Worm (Caenorhabditis elegans) whole organism, L3 larva: Measurements from ENCODE around the gene fbxb-51.

Experiments used
- R02D3.7 ChIP-seq: fragments of 150-350 bp; optimal IDR thresholded peaks from 2 replicates; lab custom pipeline; 2014; ENCODE audit warnings: missing biosample characterization, missing genetic modification characterization
- ama-1 ChIP-seq: fragments of 150-350 bp; optimal IDR thresholded peaks from 2 replicates; lab custom pipeline; 2018
- ceh-28 ChIP-seq: fragments of 150-350 bp; optimal IDR thresholded peaks from 2 replicates; lab custom pipeline; 2014; ENCODE audit warnings: missing biosample characterization, missing genetic modification reagents, missing genetic modification characterization
- ceh-82 ChIP-seq: fragments of 150-350 bp; optimal IDR thresholded peaks from 2 replicates; lab custom pipeline; 2014; ENCODE audit warnings: missing biosample characterization, missing genetic modification characterization
- ceh-9 ChIP-seq: sonication (generic microtip); optimal IDR thresholded peaks from 2 replicates; lab custom pipeline; 2018; ENCODE audit warnings: missing biosample characterization, missing genetic modification characterization
- daf-12 ChIP-seq: fragments of 150-350 bp; optimal IDR thresholded peaks from 2 replicates; lab custom pipeline; 2014; ENCODE audit warnings: missing biosample characterization, missing genetic modification reagents, missing genetic modification characterization
- egl-5 ChIP-seq: fragments of 150-350 bp; optimal IDR thresholded peaks from 2 replicates; lab custom pipeline; 2017; ENCODE audit warnings: missing biosample characterization, missing genetic modification reagents, missing genetic modification characterization, inconsistent platforms
- elt-1 ChIP-seq: fragments of 150-350 bp; optimal IDR thresholded peaks from 2 replicates; lab custom pipeline; 2014; ENCODE audit warnings: missing biosample characterization, missing genetic modification characterization
- elt-2 ChIP-seq: sonication (generic microtip); optimal IDR thresholded peaks from 2 replicates; lab custom pipeline; 2016; ENCODE audit warnings: missing genetic modification reagents, mild to moderate bottlenecking, missing genetic modification characterization, missing compliant biosample characterization
- elt-3 ChIP-seq, 3 experiments: fragments of 150-350 bp in 1 of 3; sonication (generic microtip) in 2 of 3; optimal IDR thresholded peaks; 2 replicates in 2 of 3; 4 replicates in 1 of 3; lab custom pipeline; 2014 to 2017; ENCODE audit warnings: missing biosample characterization in 3 of 3, missing genetic modification characterization in 3 of 3
- fkh-10 ChIP-seq: sonication (generic microtip); optimal IDR thresholded peaks from 2 replicates; lab custom pipeline; 2017; ENCODE audit warnings: missing biosample characterization, missing genetic modification reagents, missing genetic modification characterization
- hmg-11 ChIP-seq: sonication (generic microtip); optimal IDR thresholded peaks from 2 replicates; lab custom pipeline; 2016; ENCODE audit warnings: missing genetic modification characterization, missing compliant biosample characterization
- jun-1 ChIP-seq: fragments of 150-350 bp; optimal IDR thresholded peaks from 2 replicates; lab custom pipeline; 2014; ENCODE audit warnings: missing biosample characterization, missing genetic modification reagents, missing genetic modification characterization
- lin-15B ChIP-seq: fragments of 150-350 bp; optimal IDR thresholded peaks from 2 replicates; lab custom pipeline; 2014; ENCODE audit warnings: missing biosample characterization, missing genetic modification characterization
- lin-39 ChIP-seq: fragments of 150-350 bp; optimal IDR thresholded peaks from 2 replicates; lab custom pipeline; 2018; ENCODE audit warnings: missing biosample characterization, missing genetic modification reagents, missing genetic modification characterization
- lsy-12 ChIP-seq: sonication (generic microtip); optimal IDR thresholded peaks from 2 replicates; lab custom pipeline; 2016; ENCODE audit warnings: mild to moderate bottlenecking, missing genetic modification characterization, missing compliant biosample characterization
- mdl-1 ChIP-seq: fragments of 150-350 bp; optimal IDR thresholded peaks from 2 replicates; lab custom pipeline; 2014; ENCODE audit warnings: missing biosample characterization, missing genetic modification characterization
- nfya-1 ChIP-seq: sonication (generic microtip); optimal IDR thresholded peaks from 2 replicates; lab custom pipeline; 2017; ENCODE audit warnings: missing genetic modification characterization, mild to moderate bottlenecking, missing compliant biosample characterization, antibody characterized with exemption, moderate library complexity; ENCODE audit not compliant: insufficient read depth
- nhr-11 ChIP-seq: fragments of 150-350 bp; optimal IDR thresholded peaks from 2 replicates; lab custom pipeline; 2014; ENCODE audit warnings: missing biosample characterization, missing genetic modification characterization
- nhr-23 ChIP-seq: fragments of 150-350 bp; optimal IDR thresholded peaks from 2 replicates; lab custom pipeline; 2014; ENCODE audit warnings: missing biosample characterization, missing genetic modification reagents, missing genetic modification characterization
- nhr-237 ChIP-seq: fragments of 150-350 bp; optimal IDR thresholded peaks from 2 replicates; lab custom pipeline; 2014; ENCODE audit warnings: missing biosample characterization, missing genetic modification characterization
- nhr-25 ChIP-seq: sonication (generic microtip); optimal IDR thresholded peaks from 2 replicates; lab custom pipeline; 2017; ENCODE audit warnings: missing biosample characterization, missing genetic modification characterization
- nhr-28 ChIP-seq: fragments of 150-350 bp; optimal IDR thresholded peaks from 2 replicates; lab custom pipeline; 2014; ENCODE audit warnings: missing biosample characterization, missing genetic modification characterization
- nhr-43 ChIP-seq: sonication (generic microtip); optimal IDR thresholded peaks from 2 replicates; lab custom pipeline; 2016; ENCODE audit warnings: mild to moderate bottlenecking, missing genetic modification characterization, missing compliant biosample characterization; ENCODE audit not compliant: poor library complexity, severe bottlenecking
- nhr-67 ChIP-seq: fragments of 150-350 bp; optimal IDR thresholded peaks from 2 replicates; lab custom pipeline; 2014; ENCODE audit warnings: missing biosample characterization, missing genetic modification characterization
- nhr-76 ChIP-seq: fragments of 150-350 bp; sonication (generic microtip); optimal IDR thresholded peaks from 5 replicates; lab custom pipeline; 2014; ENCODE audit warnings: missing biosample characterization, missing genetic modification characterization
- pha-4 ChIP-seq: fragments of 150-350 bp; optimal IDR thresholded peaks from 2 replicates; lab custom pipeline; 2014; ENCODE audit warnings: missing biosample characterization, missing genetic modification reagents, missing genetic modification characterization
- pqm-1 ChIP-seq: fragments of 150-350 bp; optimal IDR thresholded peaks from 2 replicates; lab custom pipeline; 2017; ENCODE audit warnings: missing biosample characterization, missing genetic modification characterization, inconsistent platforms
- sea-2 ChIP-seq: fragments of 150-350 bp; sonication (generic microtip); optimal IDR thresholded peaks from 4 replicates; lab custom pipeline; 2014; ENCODE audit warnings: missing biosample characterization, missing genetic modification reagents, missing genetic modification characterization
- skn-1 ChIP-seq: fragments of 150-350 bp; optimal IDR thresholded peaks from 2 replicates; lab custom pipeline; 2014; ENCODE audit warnings: missing biosample characterization, missing genetic modification characterization
- snpc-4 ChIP-seq: fragments of 150-350 bp; optimal IDR thresholded peaks from 2 replicates; lab custom pipeline; 2014; ENCODE audit warnings: missing biosample characterization, missing genetic modification characterization
- tbx-2 ChIP-seq: sonication (generic microtip); optimal IDR thresholded peaks from 2 replicates; lab custom pipeline; 2016; ENCODE audit warnings: mild to moderate bottlenecking, missing genetic modification characterization, missing compliant biosample characterization
- unc-62 ChIP-seq: fragments of 150-350 bp; sonication (generic microtip); optimal IDR thresholded peaks from 4 replicates; lab custom pipeline; 2014; ENCODE audit warnings: missing biosample characterization, missing genetic modification reagents, missing genetic modification characterization
- zag-1 ChIP-seq: fragments of 150-350 bp; optimal IDR thresholded peaks from 2 replicates; lab custom pipeline; 2014; ENCODE audit warnings: missing biosample characterization, missing genetic modification characterization
- ztf-11 ChIP-seq: fragments of 150-350 bp; optimal IDR thresholded peaks from 2 replicates; lab custom pipeline; 2014; ENCODE audit warnings: missing biosample characterization, missing genetic modification characterization
- ztf-4 ChIP-seq: fragments of 150-350 bp; optimal IDR thresholded peaks from 2 replicates; lab custom pipeline; 2014; ENCODE audit warnings: missing biosample characterization, missing genetic modification characterization

Gene fbxb-51

ce11 chrII:1550501-1550900 is at the start of gene fbxb-51, which contains the start of gene fbxb-52:
fbxb-51 (plus strand) TSS chrII:1550712.
fbxb-52 (minus strand) TSS chrII:1550601.
- TF ChIP-seq jun-1 (tag; lab: Kevin White, UChicago) (no peak), snpc-4 (no peak), ceh-9 (tag; lab: Kevin White, UChicago) (no peak), ztf-4 (no peak), elt-2 (tag; lab: Kevin White, UChicago) (no peak), sea-2 (GFP tag; lab: Kevin White, UChicago) (no peak), nhr-23 (tag; lab: Kevin White, UChicago) (no peak), nhr-25 (tag; lab: Kevin White, UChicago) (no peak), nhr-76 (tag; lab: Kevin White, UChicago) (no peak)

ce11 chrII:1500959-1501358 is 49.6 kb upstream of the fbxb-51 start:
- TF ChIP-seq nhr-11, result no peak
- no peak for TF ChIP-seq nhr-43 (tag; lab: Kevin White, UChicago)
- TF ChIP-seq tbx-2, result no peak
- TF ChIP-seq nhr-28 (tag; lab: Kevin White, UChicago), result no peak
- TF ChIP-seq zag-1 (tag; lab: Kevin White, UChicago), result no peak

- TF ChIP-seq nfya-1 (tag; lab: Kevin White, UChicago) (peak; percentile 59), fkh-10 (GFP tag; lab: Kevin White, UChicago) (no peak), egl-5 (tag; lab: Kevin White, UChicago) (peak; percentile 51), elt-1 (no peak), pqm-1 (tag; lab: Kevin White, UChicago) (no peak), unc-62 (GFP tag; lab: Kevin White, UChicago) (peak; percentile 38), lin-39 (tag; lab: Kevin White, UChicago) (peak; percentile 90), nhr-237 (tag; lab: Kevin White, UChicago) (no peak), daf-12 (no peak), ceh-28 (no peak), ztf-11 (tag; lab: Kevin White, UChicago) (no peak), ama-1 (lab: Kevin White, UChicago) (no peak), jun-1 (tag; lab: Kevin White, UChicago) (no peak), hmg-11 (tag; lab: Kevin White, UChicago) (peak; percentile 49), nhr-25 (tag; lab: Kevin White, UChicago) (no peak), R02D3.7 (no peak), lin-15B (tag; lab: Kevin White, UChicago) (peak; percentile 1), nhr-67 (tag; lab: Kevin White, UChicago) (no peak), skn-1 (tag; lab: Kevin White, UChicago) (no peak), mdl-1 (tag; lab: Kevin White, UChicago) (peak; percentile 65)
- TF ChIP-seq, all 47 proteins: peak for 7
Measured at ce11 chrII:1501614-1502355, 48.7 kb upstream of the fbxb-51 start.

- peak; percentile 20 for TF ChIP-seq pqm-1 (tag; lab: Kevin White, UChicago)
- peak in 1 of 3 experiments; percentile 83 for TF ChIP-seq elt-3 (tag; optimal IDR thresholded peaks at IDR 0.05; lab: Kevin White, UChicago)
- TF ChIP-seq pha-4, result peak; percentile 40
- TF ChIP-seq elt-2 (tag; lab: Kevin White, UChicago), result peak; percentile 68
- TF ChIP-seq lin-39 (tag; lab: Kevin White, UChicago), result no peak
- TF ChIP-seq, all 47 proteins: peak for 4
Measured at ce11 chrII:1503663-1504062, 46.8 kb upstream of the fbxb-51 start.

- peak; percentile 70 for TF ChIP-seq pha-4
- no peak for TF ChIP-seq ceh-82 (tag; lab: Kevin White, UChicago)
- no peak for TF ChIP-seq lsy-12 (tag; lab: Kevin White, UChicago)
Measured at ce11 chrII:1504266-1504665, 46.2 kb upstream of the fbxb-51 start, which contains the start of gene fdgt-1. fdgt-1 (plus strand) TSS chrII:1504566.
